Worm (Caenorhabditis elegans) whole organism, L2 larva: ENCODE results near the gene B0524.6.

Source experiments
- blmp-1 ChIP-seq: sonication (generic microtip); optimal IDR thresholded peaks from 2 replicates; lab custom pipeline; 2017; ENCODE audit warnings: missing genetic modification characterization, mild to moderate bottlenecking, missing compliant biosample characterization, antibody characterized with exemption, moderate library complexity; ENCODE audit not compliant: insufficient read depth
- egl-27 ChIP-seq: sonication (generic microtip); optimal IDR thresholded peaks from 3 replicates; lab custom pipeline; 2017; ENCODE audit warnings: missing biosample characterization, missing genetic modification reagents, missing genetic modification characterization
- elt-1 ChIP-seq: fragments of 150-350 bp; optimal IDR thresholded peaks from 2 replicates; lab custom pipeline; 2014; ENCODE audit warnings: missing biosample characterization, missing genetic modification characterization
- lin-13 ChIP-seq: fragments of 150-350 bp; optimal IDR thresholded peaks from 2 replicates; lab custom pipeline; 2014; ENCODE audit warnings: missing biosample characterization, missing genetic modification reagents, missing genetic modification characterization
- lin-39 ChIP-seq: fragments of 150-350 bp; optimal IDR thresholded peaks from 2 replicates; lab custom pipeline; 2014; ENCODE audit warnings: missing biosample characterization, missing genetic modification reagents, missing genetic modification characterization
- nhr-10 ChIP-seq: sonication (generic microtip); optimal IDR thresholded peaks from 2 replicates; lab custom pipeline; 2017; ENCODE audit warnings: missing biosample characterization, missing genetic modification characterization
- nhr-25 ChIP-seq: fragments of 150-350 bp; sonication (generic microtip); optimal IDR thresholded peaks from 3 replicates; lab custom pipeline; 2014; ENCODE audit warnings: missing biosample characterization, missing genetic modification characterization
- unc-39 ChIP-seq: fragments of 150-350 bp; optimal IDR thresholded peaks from 2 replicates; lab custom pipeline; 2014; ENCODE audit warnings: missing biosample characterization, missing genetic modification characterization
- unc-62 ChIP-seq: fragments of 150-350 bp; optimal IDR thresholded peaks from 2 replicates; lab custom pipeline; 2014; ENCODE audit warnings: missing biosample characterization, missing genetic modification reagents, missing genetic modification characterization

- TF ChIP-seq nhr-25 (tag; lab: Kevin White, UChicago): no peak
- no peak for TF ChIP-seq nhr-10 (tag; lab: Kevin White, UChicago)
- TF ChIP-seq blmp-1 (tag; lab: Kevin White, UChicago): no peak
- TF ChIP-seq unc-62: no peak
- TF ChIP-seq lin-39: no peak
- TF ChIP-seq lin-13 (GFP tag; lab: Kevin White, UChicago): no peak
- no peak for TF ChIP-seq egl-27
- no peak for TF ChIP-seq elt-1 (tag; lab: Kevin White, UChicago)
- TF ChIP-seq unc-39 (tag; lab: Kevin White, UChicago): no peak
Measured at ce11 chrIII:1855092-1855491, 50.3 kb downstream of the B0524.6 start, which contains the start of gene hlh-33.
